Fruit fly (Drosophila melanogaster) whole organism, embryonic: ENCODE data around the gene da.

Source experiments
- Asciz ChIP-seq: fragments of 200-800 bp; sonication (Bioruptor generic); optimal IDR thresholded peaks from 2 replicates; lab custom pipeline; 2017; ENCODE audit warnings: missing biosample characterization, mild to moderate bottlenecking, missing genetic modification characterization, missing genetic modification reagents
- B-H2 ChIP-seq: fragments of 200-800 bp; sonication (Bioruptor generic); optimal IDR thresholded peaks from 2 replicates; lab custom pipeline; 2018; ENCODE audit warnings: missing biosample characterization, mild to moderate bottlenecking, missing genetic modification characterization
- Bgb ChIP-seq: fragments of 200-800 bp; sonication (Bioruptor generic); IDR thresholded peaks from 2 replicates; pipeline ENCODE4 v1.3.6; 2022; ENCODE audit warnings: missing biosample characterization, missing genetic modification characterization; ENCODE audit not compliant: partially characterized antibody
- Blimp-1 ChIP-seq: fragments of 200-800 bp; sonication (Bioruptor generic); optimal IDR thresholded peaks from 3 replicates; lab custom pipeline; 2018; ENCODE audit warnings: missing biosample characterization, missing genetic modification characterization, mild to moderate bottlenecking, moderate library complexity, missing genetic modification reagents
- CG10321 ChIP-seq: fragments of 200-800 bp; sonication (Bioruptor generic); IDR thresholded peaks from 2 replicates; pipeline ENCODE4 v1.3.6; 2022; ENCODE audit warnings: missing biosample characterization, missing genetic modification characterization
- CG10565 ChIP-seq: fragments of 200-800 bp; sonication (Bioruptor generic); optimal IDR thresholded peaks from 3 replicates; lab custom pipeline; 2016; ENCODE audit warnings: missing biosample characterization, mild to moderate bottlenecking, missing genetic modification characterization
- CG10654 ChIP-seq: fragments of 200-800 bp; sonication (Bioruptor generic); optimal IDR thresholded peaks from 2 replicates; lab custom pipeline; 2016; ENCODE audit warnings: missing biosample characterization, missing genetic modification characterization
- CG10979 ChIP-seq: fragments of 200-800 bp; sonication (Bioruptor generic); optimal IDR thresholded peaks from 2 replicates; lab custom pipeline; 2018; ENCODE audit warnings: missing biosample characterization, mild to moderate bottlenecking, missing genetic modification characterization, moderate library complexity
- CG11560 ChIP-seq: fragments of 200-800 bp; sonication (Bioruptor generic); IDR thresholded peaks from 3 replicates; pipeline ENCODE4 v1.3.6; 2022; ENCODE audit warnings: missing biosample characterization, missing genetic modification characterization
- CG12769 ChIP-seq: fragments of 200-800 bp; sonication (Bioruptor generic); optimal IDR thresholded peaks from 2 replicates; lab custom pipeline; 2019; ENCODE audit warnings: missing biosample characterization, mild to moderate bottlenecking, missing genetic modification characterization, moderate library complexity
- CG13775 ChIP-seq: fragments of 200-800 bp; sonication (Bioruptor generic); optimal IDR thresholded peaks from 3 replicates; lab custom pipeline; 2017; ENCODE audit warnings: missing biosample characterization, mild to moderate bottlenecking, missing genetic modification characterization
- CG18262 ChIP-seq: fragments of 200-800 bp; optimal IDR thresholded peaks from 3 replicates; lab custom pipeline; 2019; ENCODE audit warnings: missing biosample characterization, mild to moderate bottlenecking, missing genetic modification characterization, moderate library complexity
- CG18619 ChIP-seq: fragments of 200-800 bp; sonication (Bioruptor generic); optimal IDR thresholded peaks from 3 replicates; lab custom pipeline; 2017; ENCODE audit warnings: missing biosample characterization, mild to moderate bottlenecking, missing genetic modification characterization
- CG2889 ChIP-seq: fragments of 200-800 bp; sonication (Bioruptor generic); IDR thresholded peaks from 3 replicates; pipeline ENCODE4 v1.3.6; 2022; ENCODE audit warnings: missing biosample characterization, missing genetic modification characterization
- CG3995 ChIP-seq: fragments of 200-800 bp; sonication (Bioruptor generic); optimal IDR thresholded peaks from 3 replicates; lab custom pipeline; 2016; ENCODE audit warnings: missing biosample characterization, missing genetic modification characterization
- CG6272 ChIP-seq: fragments of 200-800 bp; sonication (Bioruptor generic); IDR thresholded peaks from 2 replicates; pipeline ENCODE4 v1.3.6; 2022; ENCODE audit warnings: missing biosample characterization, missing genetic modification characterization
- CG6854 ChIP-seq: fragments of 200-800 bp; sonication (Bioruptor generic); optimal IDR thresholded peaks from 3 replicates; lab custom pipeline; 2017; ENCODE audit warnings: missing biosample characterization, mild to moderate bottlenecking, missing genetic modification characterization
- CG8089 ChIP-seq: fragments of 200-800 bp; sonication (Bioruptor generic); optimal IDR thresholded peaks from 3 replicates; lab custom pipeline; 2016; ENCODE audit warnings: missing biosample characterization, missing genetic modification characterization
- CG9609 ChIP-seq: fragments of 200-800 bp; sonication (Bioruptor generic); optimal IDR thresholded peaks from 3 replicates; lab custom pipeline; 2016; ENCODE audit warnings: missing biosample characterization, missing genetic modification characterization
- D19A ChIP-seq: fragments of 200-800 bp; optimal IDR thresholded peaks from 3 replicates; lab custom pipeline; 2019; ENCODE audit warnings: missing biosample characterization, mild to moderate bottlenecking, missing genetic modification characterization, moderate library complexity
- Hsf ChIP-seq: fragments of 200-800 bp; sonication (Bioruptor generic); optimal IDR thresholded peaks from 3 replicates; lab custom pipeline; 2016; ENCODE audit warnings: missing biosample characterization, missing genetic modification characterization
- Mrtf ChIP-seq: fragments of 200-800 bp; sonication (Bioruptor generic); IDR thresholded peaks from 3 replicates; pipeline ENCODE4 v1.3.6; 2022; ENCODE audit warnings: missing biosample characterization, missing genetic modification characterization
- NFAT ChIP-seq: fragments of 200-800 bp; sonication (Bioruptor generic); IDR thresholded peaks from 2 replicates; pipeline ENCODE4 v1.3.6; 2022; ENCODE audit warnings: missing biosample characterization, missing genetic modification characterization
- Nf-YB ChIP-seq: fragments of 200-800 bp; sonication (Bioruptor generic); optimal IDR thresholded peaks from 3 replicates; lab custom pipeline; 2019; ENCODE audit warnings: missing biosample characterization, mild to moderate bottlenecking, missing genetic modification characterization, moderate library complexity
- Ptx1 ChIP-seq: fragments of 200-800 bp; sonication (Bioruptor generic); IDR thresholded peaks from 2 replicates; pipeline ENCODE4 v1.3.6; 2022; ENCODE audit warnings: missing biosample characterization, missing genetic modification characterization
- Taf1 ChIP-seq: fragments of 200-800 bp; sonication (Bioruptor generic); IDR thresholded peaks from 2 replicates; pipeline ENCODE4 v1.3.6; 2022; ENCODE audit warnings: missing biosample characterization, missing genetic modification characterization
- YL-1 ChIP-seq: fragments of 200-800 bp; sonication (Bioruptor generic); optimal IDR thresholded peaks from 3 replicates; lab custom pipeline; 2017; ENCODE audit warnings: missing biosample characterization, mild to moderate bottlenecking, missing genetic modification characterization
- ase ChIP-seq: fragments of 200-800 bp; sonication (Bioruptor generic); IDR thresholded peaks from 3 replicates; pipeline ENCODE4 v1.3.6; 2022; ENCODE audit warnings: missing biosample characterization, missing genetic modification characterization
- az2 ChIP-seq: fragments of 200-800 bp; sonication (Bioruptor generic); optimal IDR thresholded peaks from 3 replicates; lab custom pipeline; 2016; ENCODE audit warnings: missing biosample characterization, missing genetic modification characterization
- ci ChIP-seq: fragments of 200-800 bp; sonication (Bioruptor generic); IDR thresholded peaks from 3 replicates; pipeline ENCODE4 v1.3.6; 2022; ENCODE audit warnings: missing biosample characterization, missing genetic modification characterization
- crol ChIP-seq: fragments of 200-800 bp; sonication (Bioruptor generic); IDR thresholded peaks from 2 replicates; pipeline ENCODE4 v1.3.6; 2022; ENCODE audit warnings: missing biosample characterization, missing genetic modification characterization
- cwo ChIP-seq: fragments of 200-800 bp; sonication (Bioruptor generic); optimal IDR thresholded peaks from 3 replicates; lab custom pipeline; 2017; ENCODE audit warnings: missing biosample characterization, missing genetic modification characterization, mild to moderate bottlenecking, moderate library complexity, missing genetic modification reagents
- disco-r ChIP-seq: fragments of 200-800 bp; sonication (Bioruptor generic); optimal IDR thresholded peaks from 2 replicates; lab custom pipeline; 2016; ENCODE audit warnings: missing biosample characterization, missing genetic modification characterization
- dmrt11E ChIP-seq: fragments of 200-800 bp; sonication (Bioruptor generic); optimal IDR thresholded peaks from 3 replicates; lab custom pipeline; 2018; ENCODE audit warnings: missing biosample characterization, mild to moderate bottlenecking, missing genetic modification characterization, moderate library complexity
- exex ChIP-seq: fragments of 200-800 bp; sonication (Bioruptor generic); optimal IDR thresholded peaks from 4 replicates; lab custom pipeline; 2018; ENCODE audit warnings: missing biosample characterization, mild to moderate bottlenecking, missing genetic modification characterization, moderate library complexity
- jumu ChIP-seq: fragments of 200-800 bp; sonication (Bioruptor generic); optimal IDR thresholded peaks from 3 replicates; lab custom pipeline; 2016; ENCODE audit warnings: missing biosample characterization, missing genetic modification characterization
- mam ChIP-seq: fragments of 200-800 bp; sonication (Bioruptor generic); optimal IDR thresholded peaks from 3 replicates; lab custom pipeline; 2016; ENCODE audit warnings: missing biosample characterization, missing genetic modification characterization
- mld ChIP-seq: fragments of 200-800 bp; sonication (Bioruptor generic); IDR thresholded peaks from 3 replicates; pipeline ENCODE4 v1.3.6; 2022; ENCODE audit warnings: missing biosample characterization, missing genetic modification characterization; ENCODE audit not compliant: partially characterized antibody
- nom ChIP-seq: fragments of 200-800 bp; sonication (Bioruptor generic); optimal IDR thresholded peaks from 2 replicates; lab custom pipeline; 2017; ENCODE audit warnings: missing biosample characterization, missing genetic modification characterization, mild to moderate bottlenecking, moderate library complexity, missing genetic modification reagents
- otp ChIP-seq: fragments of 200-800 bp; sonication (Bioruptor generic); IDR thresholded peaks from 3 replicates; pipeline ENCODE4, ENCODE4 v1.3.6; 2022; ENCODE audit warnings: missing biosample characterization, missing genetic modification characterization
- pfk ChIP-seq: fragments of 200-800 bp; sonication (Bioruptor generic); optimal IDR thresholded peaks from 2 replicates; lab custom pipeline; 2018; ENCODE audit warnings: missing biosample characterization, mild to moderate bottlenecking, missing genetic modification characterization, moderate library complexity
- prd ChIP-seq, 3 experiments: fragments of >200 bp in 2 of 3; fragments of 200-800 bp in 1 of 3; sonication (Bioruptor generic) in 1 of 3; optimal IDR thresholded peaks in 2 of 3; IDR thresholded peaks in 1 of 3; 2 replicates in 2 of 3; 3 replicates in 1 of 3; pipeline versions ENCODE4 v1.3.6 to Lab custom; 2017 to 2022; ENCODE audit warnings: missing biosample characterization in 1 of 3, missing genetic modification characterization in 1 of 3
- scrt ChIP-seq: fragments of 200-800 bp; sonication (Bioruptor generic); optimal IDR thresholded peaks from 2 replicates; lab custom pipeline; 2018; ENCODE audit warnings: missing biosample characterization, mild to moderate bottlenecking, missing genetic modification characterization, moderate library complexity
- shn ChIP-seq: fragments of 200-800 bp; sonication (Bioruptor generic); optimal IDR thresholded peaks from 3 replicates; lab custom pipeline; 2016; ENCODE audit warnings: missing biosample characterization, missing genetic modification characterization
- sob ChIP-seq: fragments of 200-800 bp; sonication (Bioruptor generic); IDR thresholded peaks from 2 replicates; pipeline ENCODE4 v1.3.6; 2022; ENCODE audit warnings: missing biosample characterization, missing genetic modification characterization
- usp ChIP-seq: fragments of >200 bp; optimal IDR thresholded peaks from 2 replicates; lab custom pipeline; 2017; ENCODE audit warnings: missing biosample characterization, missing genetic modification characterization
- vnd ChIP-seq: fragments of 200-800 bp; sonication (Bioruptor generic); IDR thresholded peaks from 3 replicates; pipeline ENCODE4 v1.3.6; 2022; ENCODE audit warnings: missing biosample characterization, missing genetic modification characterization; ENCODE audit not compliant: partially characterized antibody
- wek ChIP-seq: fragments of 200-800 bp; sonication (Bioruptor generic); optimal IDR thresholded peaks from 3 replicates; lab custom pipeline; 2018; ENCODE audit warnings: missing biosample characterization, mild to moderate bottlenecking, missing genetic modification characterization, moderate library complexity

The da gene

dm6 chr2L:10387869-10388726 lies at the start of gene da (continued):
- peak; percentile 58; the same call in 1 of the 2 replicates for TF ChIP-seq NFAT (GFP tag; lab: Robert Waterston, UW)
- no peak; the same call in 2 of the 3 replicates for TF ChIP-seq Mrtf (GFP tag; lab: Robert Waterston, UW)
- peak; percentile 42; the same call in 1 of the 3 replicates for TF ChIP-seq ase
- peak; percentile 38 for TF ChIP-seq CG6854 (GFP tag; lab: Kevin White, UChicago)
- peak; percentile 75 for TF ChIP-seq D19A (tag; lab: Kevin White, UChicago)
- peak; percentile 89 for TF ChIP-seq YL-1 (GFP tag; lab: Kevin White, UChicago)
- no peak for TF ChIP-seq CG11560 (tag; lab: Robert Waterston, UW)
- peak; percentile 64 for TF ChIP-seq CG10654 (GFP tag; lab: Kevin White, UChicago)
- TF ChIP-seq scrt (GFP tag; lab: Kevin White, UChicago) = peak; percentile 10
- TF ChIP-seq shn (GFP tag; lab: Kevin White, UChicago) = peak; percentile 7
- peak; percentile 54 for TF ChIP-seq Ptx1 (GFP tag; lab: Robert Waterston, UW)
- no peak for TF ChIP-seq CG10565
- TF ChIP-seq pfk (GFP tag; lab: Kevin White, UChicago) = peak; percentile 86
- TF ChIP-seq jumu (GFP tag; lab: Kevin White, UChicago) = peak; percentile 64
- no peak for TF ChIP-seq cwo (GFP tag; lab: Kevin White, UChicago)
- peak; percentile 62; the same call in 1 of the 2 replicates for TF ChIP-seq sob (GFP tag; lab: Robert Waterston, UW)
- TF ChIP-seq prd (optimal IDR thresholded peaks at IDR 0.05; lab: Kevin White, UChicago) = no peak
- TF ChIP-seq prd (GFP tag; IDR thresholded peaks at IDR 0.05; lab: Robert Waterston, UW) = peak; percentile 74
- TF ChIP-seq vnd = no peak; the same call in 2 of the 3 replicates
- TF ChIP-seq Taf1 = no peak
- peak; percentile 15 for TF ChIP-seq nom
- peak; percentile 58 for TF ChIP-seq CG18262
- TF ChIP-seq CG9609 = peak; percentile 56
- TF ChIP-seq otp (GFP tag; lab: Robert Waterston, UW) = no peak; the same call in 2 of the 3 replicates
- no peak for TF ChIP-seq crol
- TF ChIP-seq Hsf (GFP tag; lab: Kevin White, UChicago) = peak; percentile 73
- TF ChIP-seq exex (tag; lab: Kevin White, UChicago) = no peak
- TF ChIP-seq disco-r (GFP tag; lab: Kevin White, UChicago) = no peak
- no peak for TF ChIP-seq usp (GFP tag; lab: Kevin White, UChicago)
- peak; percentile 35 for TF ChIP-seq CG10979
- no peak for TF ChIP-seq CG10321 (GFP tag; lab: Robert Waterston, UW)
- no peak for TF ChIP-seq CG2889 (GFP tag; lab: Robert Waterston, UW)
- TF ChIP-seq Asciz = peak; percentile 23
- TF ChIP-seq CG8089 (GFP tag; lab: Kevin White, UChicago) = peak; percentile 32
- peak; percentile 38 for TF ChIP-seq Nf-YB (GFP tag; lab: Kevin White, UChicago)
- peak; percentile 70 for TF ChIP-seq mam (GFP tag; lab: Kevin White, UChicago)
- no peak for TF ChIP-seq CG12769 (tag; lab: Kevin White, UChicago)
- TF ChIP-seq B-H2 = peak; percentile 54
- TF ChIP-seq wek (GFP tag; lab: Kevin White, UChicago) = peak; percentile 15
- peak; percentile 68 for TF ChIP-seq az2 (GFP tag; lab: Kevin White, UChicago)
- peak; percentile 50; the same call in 1 of the 2 replicates for TF ChIP-seq CG6272 (GFP tag; lab: Robert Waterston, UW)
- TF ChIP-seq CG13775 (GFP tag; lab: Kevin White, UChicago) = peak; percentile 49
- no peak for TF ChIP-seq Blimp-1 (GFP tag; lab: Kevin White, UChicago)
- TF ChIP-seq mld = no peak
- TF ChIP-seq CG3995 (GFP tag; lab: Kevin White, UChicago) = peak; percentile 63
- peak; percentile 65 for TF ChIP-seq dmrt11E (tag; lab: Kevin White, UChicago)
- TF ChIP-seq CG18619 = peak; percentile 61
- peak; percentile 49; the same call in 1 of the 2 replicates for TF ChIP-seq Bgb
- TF ChIP-seq ci (GFP tag; lab: Robert Waterston, UW) = peak; percentile 81; the same call in 2 of the 3 replicates
